Worm (Caenorhabditis elegans): ENCODE results near the gene C25F9.2.

Gene C25F9.2

DNA sequence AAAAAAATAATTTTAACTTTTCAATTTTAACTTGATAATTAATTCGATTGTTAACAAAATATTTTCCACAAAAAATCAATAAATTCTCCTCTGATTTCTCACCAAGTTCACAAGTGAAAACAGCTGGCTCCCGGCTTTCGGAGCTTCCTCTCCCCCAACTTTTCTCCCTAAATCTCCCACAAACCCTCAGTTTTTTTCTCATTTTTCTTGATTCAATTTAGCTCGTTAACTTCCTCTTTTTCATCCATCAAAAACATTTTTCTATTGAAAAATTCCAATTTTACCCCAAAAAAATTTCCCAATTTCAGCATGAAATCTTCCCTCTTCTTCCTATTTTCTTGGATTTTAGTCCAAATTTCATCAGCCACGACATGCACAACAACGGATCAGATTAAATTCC is 49.1 kb downstream of the C25F9.2 start, which contains the start of gene Y43F8B.11:
TSS of gene Y43F8B.11 (plus strand) at position 301 of the 400 bp plus-strand sequence.
- TF ChIP-seq ekl-4 (GFP tag; IDR thresholded peaks at IDR 0.05) (no peak), pbrm-1 (GFP tag; IDR thresholded peaks at IDR 0.05) (no peak), ceh-91 (GFP tag; IDR thresholded peaks at IDR 0.05) (no peak), Y95B8A.8 (GFP tag; IDR thresholded peaks at IDR 0.05) (no peak), zim-3 (tag; optimal IDR thresholded peaks at IDR 0.05) (no peak), ets-4 (GFP tag; optimal IDR thresholded peaks at IDR 0.05) (no peak), ztf-6 (GFP tag; IDR thresholded peaks at IDR 0.05) (no peak), egrh-3 (GFP tag; IDR thresholded peaks at IDR 0.05) (no peak), F52B5.7 (tag; optimal IDR thresholded peaks at IDR 0.05) (no peak), cebp-2 (GFP tag; IDR thresholded peaks at IDR 0.05) (no peak), die-1 (tag; optimal IDR thresholded peaks at IDR 0.05) (no peak), madf-6 (GFP tag; IDR thresholded peaks at IDR 0.05) (no peak), B0336.3 (GFP tag; IDR thresholded peaks at IDR 0.05) (no peak), lag-1 (GFP tag; IDR thresholded peaks at IDR 0.05) (no peak)

DNA sequence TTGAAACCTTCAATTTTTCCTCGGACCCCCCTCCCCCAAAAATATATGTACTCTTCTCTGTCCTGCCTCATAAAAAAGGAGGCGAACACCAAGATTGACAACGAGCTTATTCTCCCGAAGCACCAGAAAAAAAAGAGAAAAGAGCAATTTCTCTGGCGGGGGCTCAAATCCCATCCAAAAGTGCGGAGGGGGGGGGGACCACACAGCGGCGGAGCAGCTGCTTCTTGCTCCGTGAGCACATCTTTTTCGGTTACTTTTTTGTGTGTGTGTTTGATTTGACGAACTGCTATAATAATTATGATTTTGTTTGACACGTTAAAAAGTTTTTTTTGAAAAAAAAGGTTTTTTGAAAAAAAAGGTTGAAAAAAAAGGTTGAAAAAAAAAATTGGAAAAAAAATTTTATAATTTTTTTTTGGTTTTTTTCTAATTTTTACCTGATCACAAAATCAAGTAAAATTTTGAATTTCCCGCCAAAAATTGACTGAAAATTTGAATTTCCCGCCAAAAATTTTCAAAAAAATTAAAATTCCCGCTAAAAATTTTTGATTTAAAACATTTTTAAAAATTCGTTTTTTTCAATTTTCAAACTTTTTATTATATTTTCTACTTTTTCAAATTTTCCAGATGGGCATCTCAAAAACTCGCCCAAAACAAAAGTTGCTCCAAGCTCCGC is 52.7 kb downstream of the C25F9.2 start, which contains the start of gene Y43F8B.10:
TSS of gene Y43F8B.10 (plus strand) at position 623 of the 673 bp plus-strand sequence.
- TF ChIP-seq egrh-3 (GFP tag; IDR thresholded peaks at IDR 0.05) (peak; percentile 16; the same call in 1 of the 2 replicates), somi-1 (GFP tag; optimal IDR thresholded peaks at IDR 0.05) (no peak), F23B12.7 (tag; optimal IDR thresholded peaks at IDR 0.05; ENCODE audit: insufficient read depth) (no peak), nfya-1 (tag; optimal IDR thresholded peaks at IDR 0.05; ENCODE audit: borderline replicate concordance, insufficient read depth) (no peak), him-1 (tag; optimal IDR thresholded peaks at IDR 0.05) (no peak), egl-44 (GFP tag; IDR thresholded peaks at IDR 0.05) (no peak)
